Fruit fly (Drosophila melanogaster) whole organism, prepupa: ENCODE data around the gene CG16854.

ENCODE experiments used
- Blimp-1 ChIP-seq: fragments of 200-800 bp; sonication (Bioruptor generic); optimal IDR thresholded peaks from 3 replicates; lab custom pipeline; 2017; ENCODE audit warnings: missing biosample characterization, missing genetic modification characterization, mild to moderate bottlenecking, moderate library complexity, missing genetic modification reagents
- CG10669 ChIP-seq: fragments of 200-800 bp; sonication (Bioruptor generic); optimal IDR thresholded peaks from 3 replicates; lab custom pipeline; 2018; ENCODE audit warnings: missing biosample characterization, mild to moderate bottlenecking, missing genetic modification characterization, moderate library complexity
- CG11294 ChIP-seq: fragments of 200-800 bp; sonication (Bioruptor generic); IDR thresholded peaks from 2 replicates; pipeline ENCODE4 v1.3.6; 2022; ENCODE audit warnings: missing biosample characterization, missing genetic modification characterization
- CG11762 ChIP-seq: fragments of 200-800 bp; sonication (Bioruptor generic); optimal IDR thresholded peaks from 3 replicates; lab custom pipeline; 2016; ENCODE audit warnings: missing biosample characterization, missing genetic modification characterization; ENCODE audit not compliant: insufficient read depth
- CG11902 ChIP-seq: fragments of 200-800 bp; sonication (Bioruptor generic); optimal IDR thresholded peaks from 3 replicates; lab custom pipeline; 2016; ENCODE audit warnings: missing biosample characterization, missing genetic modification characterization
- CG15336 ChIP-seq: fragments of 200-800 bp; sonication (Bioruptor generic); IDR thresholded peaks from 2 replicates; pipeline ENCODE4 v1.3.6; 2022; ENCODE audit warnings: missing biosample characterization, missing genetic modification characterization
- CG1621 ChIP-seq: fragments of 200-800 bp; sonication (Bioruptor generic); optimal IDR thresholded peaks from 3 replicates; lab custom pipeline; 2018; ENCODE audit warnings: missing biosample characterization, mild to moderate bottlenecking, missing genetic modification characterization
- CG16779 ChIP-seq: fragments of 200-800 bp; sonication (Bioruptor generic); optimal IDR thresholded peaks from 3 replicates; lab custom pipeline; 2017; ENCODE audit warnings: missing biosample characterization, mild to moderate bottlenecking, missing genetic modification characterization
- CG3032 ChIP-seq: fragments of 200-800 bp; optimal IDR thresholded peaks from 2 replicates; lab custom pipeline; 2019; ENCODE audit warnings: missing biosample characterization, mild to moderate bottlenecking, missing genetic modification characterization, moderate library complexity
- CG32006 ChIP-seq: fragments of 200-800 bp; sonication (Bioruptor generic); optimal IDR thresholded peaks from 3 replicates; lab custom pipeline; 2017; ENCODE audit warnings: missing biosample characterization, mild to moderate bottlenecking, missing genetic modification characterization
- CG34406 ChIP-seq: fragments of 200-800 bp; sonication (Bioruptor generic); optimal IDR thresholded peaks from 3 replicates; lab custom pipeline; 2016; ENCODE audit warnings: missing biosample characterization, missing genetic modification characterization
- CG3919 ChIP-seq: fragments of 200-800 bp; sonication (Bioruptor generic); optimal IDR thresholded peaks from 3 replicates; lab custom pipeline; 2016; ENCODE audit warnings: missing biosample characterization, missing genetic modification characterization
- CG4318 ChIP-seq: fragments of 200-800 bp; sonication (Bioruptor generic); optimal IDR thresholded peaks from 3 replicates; lab custom pipeline; 2017; ENCODE audit warnings: missing biosample characterization, mild to moderate bottlenecking, missing genetic modification characterization
- CG6163 ChIP-seq: fragments of 200-800 bp; sonication (Bioruptor generic); IDR thresholded peaks from 3 replicates; pipeline ENCODE4 v1.3.6; 2022; ENCODE audit warnings: missing biosample characterization, missing genetic modification characterization
- CG6276 ChIP-seq: fragments of 200-800 bp; sonication (Bioruptor generic); optimal IDR thresholded peaks from 2 replicates; lab custom pipeline; 2017; ENCODE audit warnings: missing biosample characterization, mild to moderate bottlenecking, missing genetic modification characterization
- CG6792 ChIP-seq: fragments of 200-800 bp; sonication (Bioruptor generic); optimal IDR thresholded peaks from 3 replicates; lab custom pipeline; 2016; ENCODE audit warnings: missing biosample characterization, missing genetic modification characterization
- CG6808 ChIP-seq: fragments of 200-800 bp; sonication (Bioruptor generic); optimal IDR thresholded peaks from 3 replicates; lab custom pipeline; 2017; ENCODE audit warnings: missing biosample characterization, missing genetic modification characterization, mild to moderate bottlenecking, moderate library complexity, missing genetic modification reagents
- CG6854 ChIP-seq: fragments of 200-800 bp; sonication (Bioruptor generic); optimal IDR thresholded peaks from 2 replicates; lab custom pipeline; 2017; ENCODE audit warnings: missing biosample characterization, mild to moderate bottlenecking, missing genetic modification characterization
- CG7368 ChIP-seq: fragments of 200-800 bp; sonication (Bioruptor generic); optimal IDR thresholded peaks from 3 replicates; lab custom pipeline; 2016; ENCODE audit warnings: missing biosample characterization, missing genetic modification characterization
- CG8119 ChIP-seq: fragments of 200-800 bp; sonication (Bioruptor generic); IDR thresholded peaks from 3 replicates; pipeline ENCODE4 v1.3.6; 2022; ENCODE audit warnings: missing biosample characterization, missing genetic modification characterization
- CG8319 ChIP-seq: fragments of 200-800 bp; sonication (Bioruptor generic); optimal IDR thresholded peaks from 3 replicates; lab custom pipeline; 2016; ENCODE audit warnings: missing biosample characterization, missing genetic modification characterization
- CG8632 ChIP-seq: fragments of 200-800 bp; sonication (Bioruptor generic); optimal IDR thresholded peaks from 3 replicates; lab custom pipeline; 2016; ENCODE audit warnings: missing biosample characterization, missing genetic modification characterization
- CG9139 ChIP-seq: fragments of 200-800 bp; sonication (Bioruptor generic); optimal IDR thresholded peaks from 3 replicates; lab custom pipeline; 2017; ENCODE audit warnings: missing biosample characterization, mild to moderate bottlenecking, missing genetic modification characterization
- Eip75B ChIP-seq: fragments of 200-800 bp; sonication (Bioruptor generic); optimal IDR thresholded peaks from 3 replicates; lab custom pipeline; 2016; ENCODE audit warnings: missing biosample characterization, missing genetic modification characterization
- Eip78C ChIP-seq: fragments of 200-800 bp; sonication (Bioruptor generic); peaks from one replicate; lab custom pipeline; 2016; ENCODE audit warnings: missing biosample characterization, missing genetic modification characterization
- Eip93F ChIP-seq: fragments of 200-800 bp; sonication (Bioruptor generic); optimal IDR thresholded peaks from 2 replicates; lab custom pipeline; 2016; ENCODE audit warnings: missing biosample characterization, mild to moderate bottlenecking, missing genetic modification characterization
- Ets21C ChIP-seq: fragments of 200-800 bp; sonication (Bioruptor generic); optimal IDR thresholded peaks from 3 replicates; lab custom pipeline; 2016; ENCODE audit warnings: missing biosample characterization, missing genetic modification characterization
- Ets96B ChIP-seq: fragments of 200-800 bp; optimal IDR thresholded peaks from 2 replicates; lab custom pipeline; 2019; ENCODE audit warnings: missing biosample characterization, mild to moderate bottlenecking, missing genetic modification characterization, moderate library complexity
- Gug ChIP-seq: fragments of 200-800 bp; sonication (Bioruptor generic); IDR thresholded peaks from 2 replicates; pipeline ENCODE4 v1.3.6; 2022; ENCODE audit warnings: missing biosample characterization, missing genetic modification characterization
- Hr38 ChIP-seq: sonication (Bioruptor generic); optimal IDR thresholded peaks from 2 replicates; lab custom pipeline; 2016; ENCODE audit warnings: missing biosample characterization, missing genetic modification characterization
- Hr4 ChIP-seq: fragments of 200-800 bp; sonication (Bioruptor generic); optimal IDR thresholded peaks from 3 replicates; lab custom pipeline; 2016; ENCODE audit warnings: missing biosample characterization, missing genetic modification characterization
- Lpt ChIP-seq: fragments of 200-800 bp; sonication (Bioruptor generic); optimal IDR thresholded peaks from 3 replicates; lab custom pipeline; 2016; ENCODE audit warnings: missing biosample characterization, missing genetic modification characterization
- Met ChIP-seq: fragments of 200-800 bp; sonication (Bioruptor generic); optimal IDR thresholded peaks from 3 replicates; lab custom pipeline; 2016; ENCODE audit warnings: missing biosample characterization, missing genetic modification characterization
- OdsH ChIP-seq: fragments of 200-800 bp; sonication (Bioruptor generic); optimal IDR thresholded peaks from 3 replicates; lab custom pipeline; 2016; ENCODE audit warnings: missing biosample characterization, missing genetic modification characterization
- Smox ChIP-seq: fragments of 200-800 bp; sonication (Bioruptor generic); optimal IDR thresholded peaks from 3 replicates; lab custom pipeline; 2016; ENCODE audit warnings: missing biosample characterization, missing genetic modification characterization
- Sox102F ChIP-seq: fragments of 200-800 bp; sonication (Bioruptor generic); optimal IDR thresholded peaks from 2 replicates; lab custom pipeline; 2016; ENCODE audit warnings: missing biosample characterization, mild to moderate bottlenecking, missing genetic modification characterization
- Sox14 ChIP-seq: fragments of 200-800 bp; sonication (Bioruptor generic); optimal IDR thresholded peaks from 3 replicates; lab custom pipeline; 2016; ENCODE audit warnings: missing biosample characterization, missing genetic modification characterization
- Sox15 ChIP-seq: fragments of 200-800 bp; sonication (Bioruptor generic); optimal IDR thresholded peaks from 3 replicates; lab custom pipeline; 2016; ENCODE audit warnings: missing biosample characterization, missing genetic modification characterization
- achi ChIP-seq: fragments of 200-800 bp; sonication (Bioruptor generic); optimal IDR thresholded peaks from 3 replicates; lab custom pipeline; 2016; ENCODE audit warnings: missing biosample characterization, missing genetic modification characterization
- acj6 ChIP-seq: fragments of 200-800 bp; sonication (Bioruptor generic); optimal IDR thresholded peaks from 3 replicates; lab custom pipeline; 2016; ENCODE audit warnings: missing biosample characterization, missing genetic modification characterization
- cyc ChIP-seq: fragments of 200-800 bp; sonication (Bioruptor generic); optimal IDR thresholded peaks from 3 replicates; lab custom pipeline; 2016; ENCODE audit warnings: missing biosample characterization, missing genetic modification characterization
- dsx ChIP-seq: fragments of 200-800 bp; optimal IDR thresholded peaks from 3 replicates; lab custom pipeline; 2019; ENCODE audit warnings: missing biosample characterization, mild to moderate bottlenecking, missing genetic modification characterization, moderate library complexity; ENCODE audit not compliant: poor library complexity, severe bottlenecking
- eg ChIP-seq: fragments of 200-800 bp; sonication (Bioruptor generic); IDR thresholded peaks from 3 replicates; pipeline ENCODE4 v1.3.6; 2022; ENCODE audit warnings: missing biosample characterization, missing genetic modification characterization
- esn ChIP-seq: fragments of 200-800 bp; sonication (Bioruptor generic); optimal IDR thresholded peaks from 2 replicates; lab custom pipeline; 2016; ENCODE audit warnings: missing biosample characterization, mild to moderate bottlenecking, missing genetic modification characterization, moderate library complexity
- fd59A ChIP-seq: fragments of 200-800 bp; sonication (Bioruptor generic); optimal IDR thresholded peaks from 2 replicates; lab custom pipeline; 2017; ENCODE audit warnings: missing biosample characterization, mild to moderate bottlenecking, missing genetic modification characterization, missing genetic modification reagents
- fd85E ChIP-seq: fragments of 200-800 bp; sonication (Bioruptor generic); optimal IDR thresholded peaks from 3 replicates; lab custom pipeline; 2016; ENCODE audit warnings: missing biosample characterization, missing genetic modification characterization
- fkh ChIP-seq: fragments of 200-800 bp; sonication (Bioruptor generic); optimal IDR thresholded peaks from 3 replicates; lab custom pipeline; 2017; ENCODE audit warnings: missing biosample characterization, mild to moderate bottlenecking, missing genetic modification characterization, moderate library complexity
- lz ChIP-seq: fragments of 200-800 bp; sonication (Bioruptor generic); optimal IDR thresholded peaks from 3 replicates; lab custom pipeline; 2016; ENCODE audit warnings: missing biosample characterization, missing genetic modification characterization
- net ChIP-seq: fragments of 200-800 bp; sonication (Bioruptor generic); optimal IDR thresholded peaks from 3 replicates; lab custom pipeline; 2016; ENCODE audit warnings: missing biosample characterization, missing genetic modification characterization
- ss ChIP-seq, 2 experiments: fragments of 200-800 bp; sonication (Bioruptor generic); optimal IDR thresholded peaks; 2 replicates in 1 of 2; 3 replicates in 1 of 2; lab custom pipeline; 2017 to 2018; ENCODE audit warnings: mild to moderate bottlenecking in 2 of 2, missing biosample characterization in 2 of 2, missing genetic modification characterization in 2 of 2, moderate library complexity in 1 of 2
- svp ChIP-seq: fragments of 200-800 bp; sonication (Bioruptor generic); peaks from one replicate; lab custom pipeline; 2016; ENCODE audit warnings: missing biosample characterization, missing genetic modification characterization
- topi ChIP-seq: fragments of 200-800 bp; sonication (Bioruptor generic); optimal IDR thresholded peaks from 3 replicates; lab custom pipeline; 2016; ENCODE audit warnings: missing biosample characterization, missing genetic modification characterization
- vri ChIP-seq: fragments of 200-800 bp; sonication (Bioruptor generic); optimal IDR thresholded peaks from 3 replicates; lab custom pipeline; 2016; ENCODE audit warnings: missing biosample characterization, mild to moderate bottlenecking, missing genetic modification characterization

Gene CG16854

DNA sequence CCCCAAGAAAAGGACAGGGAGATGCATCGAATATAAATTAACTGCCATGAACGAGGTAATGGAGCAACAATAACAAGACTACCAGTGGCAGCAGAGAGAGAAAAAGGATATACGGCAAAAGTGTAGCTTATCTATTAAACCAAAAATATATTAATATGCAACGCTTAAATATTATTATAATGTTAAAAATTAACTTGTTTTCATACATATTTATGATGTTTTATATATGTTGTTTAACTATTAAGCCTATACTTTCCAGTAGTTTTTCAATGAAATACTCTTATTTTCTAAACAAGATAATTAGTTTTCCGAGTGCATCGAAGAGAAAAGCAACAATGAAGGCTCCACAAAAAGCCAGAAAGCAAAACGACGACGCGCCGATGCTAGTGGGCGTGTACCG, 18.1 kb upstream of the CG16854 start:
- TF ChIP-seq topi, result no peak
- TF ChIP-seq Sox14 (GFP tag; lab: Kevin White, UChicago), result no peak
- TF ChIP-seq Sox102F (GFP tag; lab: Kevin White, UChicago), result no peak
- peak; percentile 26 for TF ChIP-seq CG10669
- no peak for TF ChIP-seq CG1621 (tag; lab: Kevin White, UChicago)
- TF ChIP-seq Smox (GFP tag; lab: Kevin White, UChicago), result no peak
- no peak for TF ChIP-seq CG8632 (GFP tag; lab: Kevin White, UChicago)
- TF ChIP-seq CG3919, result no peak
- no peak for TF ChIP-seq Gug (GFP tag; lab: Robert Waterston, UW)
- peak; percentile 15 for TF ChIP-seq achi (GFP tag; lab: Kevin White, UChicago)
- TF ChIP-seq CG11902 (GFP tag; lab: Kevin White, UChicago), result no peak
- TF ChIP-seq CG6792 (GFP tag; lab: Kevin White, UChicago), result no peak
- 0 out of 3 replicates have a peak, but pooled peaks have one; percentile 10 for TF ChIP-seq CG6163
- TF ChIP-seq Eip78C (GFP tag; lab: Kevin White, UChicago), result peak; percentile 71
- peak; percentile 58 for TF ChIP-seq Ets96B
- TF ChIP-seq CG34406, result no peak
- TF ChIP-seq CG32006, result peak; percentile 45
- no peak for TF ChIP-seq Blimp-1 (GFP tag; lab: Kevin White, UChicago)
- TF ChIP-seq CG15336 (GFP tag; lab: Robert Waterston, UW), result peak; percentile 63
- no peak for TF ChIP-seq cyc (GFP tag; lab: Kevin White, UChicago)
- no peak for TF ChIP-seq Hr38 (GFP tag; lab: Kevin White, UChicago)
- no peak for TF ChIP-seq vri
- no peak for TF ChIP-seq CG6276
- peak; percentile 14 for TF ChIP-seq CG9139
- TF ChIP-seq svp, result peak; percentile 52
- no peak for TF ChIP-seq esn (GFP tag; lab: Kevin White, UChicago)
- TF ChIP-seq CG8319, result no peak
- no peak for TF ChIP-seq CG7368
- TF ChIP-seq Eip75B (GFP tag; lab: Kevin White, UChicago), result no peak
- no peak for TF ChIP-seq Met
- peak; percentile 82 for TF ChIP-seq dsx
- no peak for TF ChIP-seq Lpt (GFP tag; lab: Kevin White, UChicago)
- no peak for TF ChIP-seq net (GFP tag; lab: Kevin White, UChicago)
- no peak for TF ChIP-seq fkh (GFP tag; lab: Kevin White, UChicago)
- peak; percentile 28; the same call in 1 of the 3 replicates for TF ChIP-seq CG8119 (GFP tag; lab: Robert Waterston, UW)
- no peak for TF ChIP-seq Hr4 (GFP tag; lab: Kevin White, UChicago)
- peak; percentile 39 for TF ChIP-seq CG6808 (GFP tag; lab: Kevin White, UChicago)
- no peak for TF ChIP-seq OdsH (GFP tag; lab: Kevin White, UChicago)
- TF ChIP-seq CG16779 (tag; lab: Kevin White, UChicago), result no peak
- TF ChIP-seq CG3032 (tag; lab: Kevin White, UChicago), result peak; percentile 64
- TF ChIP-seq CG11294 (GFP tag; lab: Robert Waterston, UW), result no peak
- no peak for TF ChIP-seq CG6854 (GFP tag; lab: Kevin White, UChicago)
- TF ChIP-seq CG4318 (GFP tag; lab: Kevin White, UChicago), result no peak
- no peak for TF ChIP-seq fd85E (GFP tag; lab: Kevin White, UChicago)
- no peak for TF ChIP-seq CG11762 (GFP tag; lab: Kevin White, UChicago)
- no peak for TF ChIP-seq lz (GFP tag; lab: Kevin White, UChicago)
- TF ChIP-seq eg (GFP tag; lab: Robert Waterston, UW), result no peak
- peak; percentile 42 to 47 for TF ChIP-seq ss (GFP tag; optimal IDR thresholded peaks at IDR 0.05; lab: Kevin White, UChicago)
- TF ChIP-seq Eip93F (GFP tag; lab: Kevin White, UChicago), result no peak
- TF ChIP-seq Sox15, result no peak
- no peak for TF ChIP-seq Ets21C (GFP tag; lab: Kevin White, UChicago)
- TF ChIP-seq fd59A (GFP tag; lab: Kevin White, UChicago), result peak; percentile 22
- no peak for TF ChIP-seq acj6
